Worm (Caenorhabditis elegans) whole organism, L1 larva: ENCODE data around the gene dkc-1.

Experiments used
- aly-2 ChIP-seq: fragments of 150-350 bp; optimal IDR thresholded peaks from 2 replicates; lab custom pipeline; 2014; ENCODE audit warnings: missing biosample characterization, missing genetic modification characterization
- lin-13 ChIP-seq: fragments of 150-350 bp; optimal IDR thresholded peaks from 2 replicates; lab custom pipeline; 2014; ENCODE audit warnings: missing biosample characterization, missing genetic modification reagents, missing genetic modification characterization
- lin-35 ChIP-seq, 2 experiments: fragments of 150-350 bp; optimal IDR thresholded peaks; 2 replicates each; lab custom pipeline; 2014; ENCODE audit warnings: missing biosample characterization in 2 of 2, missing genetic modification characterization in 2 of 2, missing genetic modification reagents in 2 of 2
- lsy-2 ChIP-seq, 2 experiments: fragments of 150-350 bp; optimal IDR thresholded peaks; 2 replicates each; lab custom pipeline; 2014; ENCODE audit warnings: missing biosample characterization in 2 of 2, missing genetic modification characterization in 2 of 2
- nhr-76 ChIP-seq: sonication (generic microtip); optimal IDR thresholded peaks from 2 replicates; lab custom pipeline; 2017; ENCODE audit warnings: missing biosample characterization, missing genetic modification characterization
- pag-3 ChIP-seq: sonication (generic microtip); optimal IDR thresholded peaks from 2 replicates; lab custom pipeline; 2017; ENCODE audit warnings: missing genetic modification characterization, mild to moderate bottlenecking, missing compliant biosample characterization, antibody characterized with exemption, borderline replicate concordance; ENCODE audit not compliant: insufficient read depth
- skn-1 ChIP-seq: fragments of 150-350 bp; optimal IDR thresholded peaks from 2 replicates; lab custom pipeline; 2014; ENCODE audit warnings: missing biosample characterization, missing genetic modification characterization
- ztf-11 ChIP-seq, 2 experiments: sonication (generic microtip); optimal IDR thresholded peaks; 2 replicates each; lab custom pipeline; 2016 to 2017; ENCODE audit warnings: missing genetic modification characterization in 2 of 2, missing biosample characterization in 1 of 2, missing compliant biosample characterization in 1 of 2
- ztf-4 ChIP-seq: fragments of 150-350 bp; optimal IDR thresholded peaks from 2 replicates; lab custom pipeline; 2014; ENCODE audit warnings: missing biosample characterization, missing genetic modification characterization

ce11 chrIII:10721056-10721455 lies 27.2 kb upstream of the dkc-1 start:
- TF ChIP-seq nhr-76 (tag; lab: Kevin White, UChicago) = no peak
- TF ChIP-seq aly-2 (tag; lab: Kevin White, UChicago) = no peak
- no peak for TF ChIP-seq ztf-11 (tag; optimal IDR thresholded peaks at IDR 0.05; lab: Kevin White, UChicago)
- TF ChIP-seq pag-3 (tag; lab: Kevin White, UChicago) = no peak
- TF ChIP-seq lsy-2 (tag; optimal IDR thresholded peaks at IDR 0.05; lab: Kevin White, UChicago) = no peak
- TF ChIP-seq skn-1 = no peak
- TF ChIP-seq lin-35 (GFP tag; optimal IDR thresholded peaks at IDR 0.05; lab: Kevin White, UChicago) = peak; percentile 3 to 27
- no peak for TF ChIP-seq lin-13
- TF ChIP-seq ztf-4 (tag; lab: Kevin White, UChicago) = no peak
